Worm (Caenorhabditis elegans) whole organism, mixed stage, embryonic: ENCODE results near the gene nhx-4.

Source experiments
- M03D4.4 ChIP-seq: sonication (generic microtip); optimal IDR thresholded peaks from 2 replicates; lab custom pipeline; 2017; ENCODE audit warnings: mild to moderate bottlenecking, missing genetic modification characterization, missing compliant biosample characterization
- bed-3 ChIP-seq: fragments of 200-800 bp; sonication (Bioruptor generic); optimal IDR thresholded peaks from 3 replicates; lab custom pipeline; 2018; ENCODE audit warnings: mild to moderate bottlenecking, missing genetic modification characterization, moderate library complexity, missing compliant biosample characterization
- blmp-1 ChIP-seq: fragments of 150-350 bp; optimal IDR thresholded peaks from 2 replicates; lab custom pipeline; 2014; ENCODE audit warnings: missing biosample characterization, missing genetic modification characterization
- ceh-39 ChIP-seq: fragments of 150-350 bp; optimal IDR thresholded peaks from 2 replicates; lab custom pipeline; 2014; ENCODE audit warnings: missing biosample characterization, missing genetic modification characterization
- ceh-43 ChIP-seq: fragments of 200-800 bp; sonication (Bioruptor generic); optimal IDR thresholded peaks from 2 replicates; lab custom pipeline; 2018; ENCODE audit warnings: mild to moderate bottlenecking, missing genetic modification characterization, moderate library complexity, missing compliant biosample characterization
- ceh-83 ChIP-seq: fragments of 200-800 bp; sonication (Bioruptor generic); optimal IDR thresholded peaks from 2 replicates; lab custom pipeline; 2018; ENCODE audit warnings: mild to moderate bottlenecking, missing genetic modification characterization, missing compliant biosample characterization
- ces-1 ChIP-seq: fragments of 150-350 bp; optimal IDR thresholded peaks from 2 replicates; lab custom pipeline; 2014; ENCODE audit warnings: missing biosample characterization, missing genetic modification reagents, missing genetic modification characterization
- cnd-1 ChIP-seq: fragments of 200-800 bp; sonication (Bioruptor generic); optimal IDR thresholded peaks from 2 replicates; lab custom pipeline; 2018; ENCODE audit warnings: mild to moderate bottlenecking, missing genetic modification characterization, missing compliant biosample characterization
- drap-1 ChIP-seq: fragments of 200-800 bp; sonication (Bioruptor generic); optimal IDR thresholded peaks from 3 replicates; lab custom pipeline; 2018; ENCODE audit warnings: mild to moderate bottlenecking, missing genetic modification characterization, missing compliant biosample characterization
- elt-1 ChIP-seq: sonication (generic microtip); optimal IDR thresholded peaks from 2 replicates; lab custom pipeline; 2017; ENCODE audit warnings: missing genetic modification characterization, mild to moderate bottlenecking, missing compliant biosample characterization, antibody characterized with exemption, moderate library complexity, borderline replicate concordance; ENCODE audit not compliant: insufficient read depth
- elt-3 ChIP-seq: fragments of 150-350 bp; optimal IDR thresholded peaks from 2 replicates; lab custom pipeline; 2014; ENCODE audit warnings: missing biosample characterization, missing genetic modification characterization
- flh-1 ChIP-seq: fragments of 200-800 bp; sonication (Bioruptor generic); optimal IDR thresholded peaks from 2 replicates; lab custom pipeline; 2018; ENCODE audit warnings: mild to moderate bottlenecking, missing genetic modification characterization, moderate library complexity, missing compliant biosample characterization
- ham-2 ChIP-seq: fragments of 200-800 bp; sonication (Bioruptor generic); optimal IDR thresholded peaks from 2 replicates; lab custom pipeline; 2018; ENCODE audit warnings: mild to moderate bottlenecking, missing genetic modification characterization, missing compliant biosample characterization
- hlh-1 ChIP-seq: fragments of 150-350 bp; optimal IDR thresholded peaks from 2 replicates; lab custom pipeline; 2014; ENCODE audit warnings: missing biosample characterization, missing genetic modification reagents, missing genetic modification characterization
- lin-13 ChIP-seq: fragments of 150-350 bp; optimal IDR thresholded peaks from 2 replicates; lab custom pipeline; 2014; ENCODE audit warnings: missing biosample characterization, missing genetic modification characterization
- lin-32 ChIP-seq: fragments of 200-800 bp; sonication (Bioruptor generic); optimal IDR thresholded peaks from 2 replicates; lab custom pipeline; 2018; ENCODE audit warnings: mild to moderate bottlenecking, missing genetic modification characterization, missing compliant biosample characterization
- lsy-2 ChIP-seq: fragments of 150-350 bp; optimal IDR thresholded peaks from 2 replicates; lab custom pipeline; 2014; ENCODE audit warnings: missing biosample characterization, missing genetic modification characterization
- mab-5 ChIP-seq: fragments of 150-350 bp; optimal IDR thresholded peaks from 2 replicates; lab custom pipeline; 2014; ENCODE audit warnings: missing biosample characterization, missing genetic modification characterization
- mep-1 ChIP-seq: fragments of 150-350 bp; optimal IDR thresholded peaks from 2 replicates; lab custom pipeline; 2017; ENCODE audit warnings: missing biosample characterization, missing genetic modification reagents, missing genetic modification characterization, inconsistent platforms
- mls-2 ChIP-seq: sonication (generic microtip); optimal IDR thresholded peaks from 2 replicates; lab custom pipeline; 2016; ENCODE audit warnings: mild to moderate bottlenecking, missing genetic modification characterization, moderate library complexity, missing compliant biosample characterization
- nhr-12 ChIP-seq: fragments of 150-350 bp; optimal IDR thresholded peaks from 2 replicates; lab custom pipeline; 2014; ENCODE audit warnings: missing biosample characterization, missing genetic modification characterization
- nhr-2 ChIP-seq: fragments of 150-350 bp; optimal IDR thresholded peaks from 2 replicates; lab custom pipeline; 2014; ENCODE audit warnings: missing biosample characterization, missing genetic modification characterization
- nhr-237 ChIP-seq: fragments of 150-350 bp; optimal IDR thresholded peaks from 2 replicates; lab custom pipeline; 2014; ENCODE audit warnings: missing biosample characterization, missing genetic modification characterization
- nhr-28 ChIP-seq: fragments of 150-350 bp; optimal IDR thresholded peaks from 2 replicates; lab custom pipeline; 2014; ENCODE audit warnings: missing biosample characterization, missing genetic modification characterization
- nhr-76 ChIP-seq: sonication (generic microtip); optimal IDR thresholded peaks from 2 replicates; lab custom pipeline; 2017; ENCODE audit warnings: missing biosample characterization, missing genetic modification characterization
- pha-4 ChIP-seq: fragments of 150-350 bp; optimal IDR thresholded peaks from 2 replicates; lab custom pipeline; 2018; ENCODE audit warnings: missing biosample characterization, missing genetic modification reagents, missing genetic modification characterization
- sem-2 ChIP-seq: fragments of 200-800 bp; sonication (Bioruptor generic); optimal IDR thresholded peaks from 2 replicates; lab custom pipeline; 2018; ENCODE audit warnings: mild to moderate bottlenecking, missing genetic modification characterization, missing compliant biosample characterization
- snpc-4 ChIP-seq: fragments of 150-350 bp; optimal IDR thresholded peaks from 2 replicates; lab custom pipeline; 2014; ENCODE audit warnings: missing biosample characterization, missing genetic modification characterization
- sptf-1 ChIP-seq: sonication (generic microtip); optimal IDR thresholded peaks from 2 replicates; lab custom pipeline; 2017; ENCODE audit warnings: mild to moderate bottlenecking, missing genetic modification characterization, moderate library complexity, missing compliant biosample characterization
- tbx-8 ChIP-seq: fragments of 200-800 bp; sonication (Bioruptor generic); optimal IDR thresholded peaks from 2 replicates; lab custom pipeline; 2018; ENCODE audit warnings: mild to moderate bottlenecking, missing genetic modification characterization, moderate library complexity, missing compliant biosample characterization
- unc-120 ChIP-seq: sonication (generic microtip); optimal IDR thresholded peaks from 2 replicates; lab custom pipeline; 2017; ENCODE audit warnings: missing genetic modification characterization, missing compliant biosample characterization; ENCODE audit not compliant: poor library complexity, severe bottlenecking
- unc-39 ChIP-seq: fragments of 150-350 bp; optimal IDR thresholded peaks from 2 replicates; lab custom pipeline; 2014; ENCODE audit warnings: missing biosample characterization, missing genetic modification characterization
- unc-62 ChIP-seq: fragments of 150-350 bp; optimal IDR thresholded peaks from 2 replicates; lab custom pipeline; 2014; ENCODE audit warnings: missing biosample characterization, missing genetic modification reagents, missing genetic modification characterization
- zip-8 ChIP-seq: fragments of 150-350 bp; optimal IDR thresholded peaks from 2 replicates; lab custom pipeline; 2014; ENCODE audit warnings: missing biosample characterization, missing genetic modification characterization
- ztf-11 ChIP-seq: fragments of 150-350 bp; optimal IDR thresholded peaks from 2 replicates; lab custom pipeline; 2014; ENCODE audit warnings: missing biosample characterization, missing genetic modification characterization

The nhx-4 gene

ce11 chrX:6913989-6914388 lies at the start of gene nhx-4:
nhx-4 (plus strand) TSS chrX:6914289.
- no peak for TF ChIP-seq ceh-83 (GFP tag; lab: Kevin White, UChicago)
- TF ChIP-seq nhr-28 (tag; lab: Kevin White, UChicago) = no peak
- TF ChIP-seq ceh-39 (tag; lab: Kevin White, UChicago) = no peak
- TF ChIP-seq unc-120 (tag; lab: Kevin White, UChicago) = no peak
- TF ChIP-seq unc-62 (GFP tag; lab: Kevin White, UChicago) = no peak
- TF ChIP-seq elt-1 (tag; lab: Kevin White, UChicago) = no peak
- no peak for TF ChIP-seq mls-2 (tag; lab: Kevin White, UChicago)
- no peak for TF ChIP-seq nhr-12 (tag; lab: Kevin White, UChicago)
- no peak for TF ChIP-seq ham-2

- TF ChIP-seq ztf-11 = no peak
- TF ChIP-seq bed-3 = no peak
- no peak for TF ChIP-seq zip-8
- no peak for TF ChIP-seq mep-1 (tag; lab: Kevin White, UChicago)
- no peak for TF ChIP-seq elt-3 (tag; lab: Kevin White, UChicago)
Observed at ce11 chrX:6865839-6866238, 48.2 kb upstream of the nhx-4 start, which contains the start of gene odr-10. odr-10 (minus strand) TSS chrX:6865939.

DNA sequence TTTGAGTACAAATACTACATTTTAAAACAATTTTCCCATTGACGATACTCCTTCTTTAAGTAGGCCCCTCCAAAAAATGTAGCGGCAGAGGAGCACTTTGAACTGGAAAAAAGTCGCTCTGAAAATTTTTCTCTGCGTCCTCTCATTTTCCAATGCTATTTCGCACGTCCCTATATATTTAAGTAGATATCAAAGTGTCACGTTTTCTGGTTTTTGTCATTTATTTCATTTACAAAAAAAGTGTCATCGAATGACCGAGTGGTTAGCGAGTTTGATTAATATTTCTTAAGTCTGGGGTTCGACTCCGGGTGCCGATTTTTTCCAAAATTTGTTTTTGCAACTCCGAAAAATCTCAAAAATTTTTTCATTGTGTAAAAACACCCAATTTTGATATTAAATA lies 47.2 kb upstream of the nhx-4 start:
- TF ChIP-seq lin-32 (GFP tag; lab: Kevin White, UChicago) (no peak), hlh-1 (no peak)

ce11 chrX:6867707-6868106 lies 46.4 kb upstream of the nhx-4 start:
- peak; percentile 42 for TF ChIP-seq ham-2
- peak; percentile 5 for TF ChIP-seq lin-32 (GFP tag; lab: Kevin White, UChicago)
- TF ChIP-seq ces-1 (GFP tag; lab: Kevin White, UChicago) = no peak
- TF ChIP-seq unc-39 (tag; lab: Kevin White, UChicago) = no peak
- no peak for TF ChIP-seq unc-62 (GFP tag; lab: Kevin White, UChicago)
- no peak for TF ChIP-seq hlh-1
- TF ChIP-seq nhr-2 (tag; lab: Kevin White, UChicago) = no peak
- no peak for TF ChIP-seq nhr-28 (tag; lab: Kevin White, UChicago)
- TF ChIP-seq lsy-2 (tag; lab: Kevin White, UChicago) = no peak
- peak; percentile 15 for TF ChIP-seq unc-120 (tag; lab: Kevin White, UChicago)
- no peak for TF ChIP-seq mab-5
- no peak for TF ChIP-seq flh-1 (GFP tag; lab: Kevin White, UChicago)
- no peak for TF ChIP-seq ceh-39 (tag; lab: Kevin White, UChicago)
- no peak for TF ChIP-seq mls-2 (tag; lab: Kevin White, UChicago)
- TF ChIP-seq tbx-8 (GFP tag; lab: Kevin White, UChicago) = no peak
- no peak for TF ChIP-seq pha-4 (tag; lab: Kevin White, UChicago)
- TF ChIP-seq sptf-1 (tag; lab: Kevin White, UChicago) = peak; percentile 41
- TF ChIP-seq drap-1 (GFP tag; lab: Kevin White, UChicago) = peak; percentile 52
- no peak for TF ChIP-seq bed-3
- TF ChIP-seq elt-1 (tag; lab: Kevin White, UChicago) = no peak
- TF ChIP-seq nhr-12 (tag; lab: Kevin White, UChicago) = no peak
- no peak for TF ChIP-seq zip-8
- TF ChIP-seq mep-1 (tag; lab: Kevin White, UChicago) = no peak
- no peak for TF ChIP-seq nhr-76 (tag; lab: Kevin White, UChicago)
- peak; percentile 76 for TF ChIP-seq cnd-1 (tag; lab: Kevin White, UChicago)
- TF ChIP-seq ztf-11 = no peak
- peak; percentile 7 for TF ChIP-seq M03D4.4 (tag; lab: Kevin White, UChicago)
- TF ChIP-seq lin-13 (tag; lab: Kevin White, UChicago) = no peak
- no peak for TF ChIP-seq elt-3 (tag; lab: Kevin White, UChicago)
- no peak for TF ChIP-seq nhr-237 (tag; lab: Kevin White, UChicago)
- peak; percentile 31 for TF ChIP-seq ceh-83 (GFP tag; lab: Kevin White, UChicago)
- no peak for TF ChIP-seq blmp-1
- TF ChIP-seq sem-2 (GFP tag; lab: Kevin White, UChicago) = peak; percentile 5
- TF ChIP-seq ceh-43 (GFP tag; lab: Kevin White, UChicago) = no peak
- no peak for TF ChIP-seq snpc-4 (tag; lab: Kevin White, UChicago)
